Fruit fly (Drosophila melanogaster): ENCODE data around the gene Ggamma30A.

Ggamma30A gene

DNA sequence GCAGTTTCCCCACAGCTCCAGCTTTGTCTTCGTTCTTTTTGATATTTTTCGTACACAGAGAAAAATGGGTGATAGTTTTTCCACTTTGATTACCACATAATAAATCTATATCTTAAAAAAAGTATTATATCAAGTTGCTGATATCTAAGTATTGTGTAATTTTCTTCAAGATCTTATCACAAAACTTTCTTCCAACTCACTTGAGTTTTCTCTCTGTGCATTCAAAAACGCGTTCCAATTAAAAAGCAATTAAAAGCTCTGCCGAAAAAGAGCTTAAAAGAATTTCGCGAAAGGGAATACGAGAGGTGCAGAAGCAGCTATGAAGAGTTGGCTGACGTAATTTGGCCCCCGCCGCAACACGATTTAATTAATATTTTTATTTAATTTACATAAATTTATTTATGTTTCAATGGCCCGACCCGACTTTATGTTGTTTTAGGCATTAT lies 20.8 kb upstream of the Ggamma30A start (continued):
- no peak for TF ChIP-seq CG12299 (tag; optimal IDR thresholded peaks at IDR 0.05)
- TF ChIP-seq Hand (GFP tag; optimal IDR thresholded peaks at IDR 0.05) = no peak
- peak; percentile 54 for TF ChIP-seq CG7372 (GFP tag; IDR thresholded peaks at IDR 0.05)
- peak; percentile 32 for TF ChIP-seq CG4424 (GFP tag; optimal IDR thresholded peaks at IDR 0.05)
- no peak for TF ChIP-seq lbe (GFP tag; optimal IDR thresholded peaks at IDR 0.05)
- peak; percentile 70 for TF ChIP-seq dmrt99B (tag; optimal IDR thresholded peaks at IDR 0.05)
- TF ChIP-seq bab2 (GFP tag; optimal IDR thresholded peaks at IDR 0.05) = no peak
- no peak for TF ChIP-seq Gug (GFP tag; IDR thresholded peaks at IDR 0.05)
- TF ChIP-seq insv (GFP tag; optimal IDR thresholded peaks at IDR 0.05) = no peak
- TF ChIP-seq sr (GFP tag; IDR thresholded peaks at IDR 0.05) = no peak
- no peak for TF ChIP-seq amos (GFP tag; IDR thresholded peaks at IDR 0.05; ENCODE audit: partially characterized antibody)
- TF ChIP-seq ranshi (GFP tag; IDR thresholded peaks at IDR 0.05) = peak; percentile 42
- TF ChIP-seq toy (GFP tag; IDR thresholded peaks at IDR 0.05) = no peak
- TF ChIP-seq CG8290 (GFP tag; optimal IDR thresholded peaks at IDR 0.05) = no peak
- TF ChIP-seq CG8290 (tag; optimal IDR thresholded peaks at IDR 0.05) = no peak
- no peak for TF ChIP-seq CG33557 (GFP tag; optimal IDR thresholded peaks at IDR 0.05)
- peak in 1 of 2 experiments; percentile 24 for TF ChIP-seq Pdp1 (GFP tag; optimal IDR thresholded peaks at IDR 0.05)
- no peak for TF ChIP-seq Hmx (GFP tag; optimal IDR thresholded peaks at IDR 0.05)
- peak; percentile 64 for TF ChIP-seq CG2120 (GFP tag; optimal IDR thresholded peaks at IDR 0.05)
- TF ChIP-seq CG1602 (GFP tag; optimal IDR thresholded peaks at IDR 0.05) = no peak
- TF ChIP-seq CG12769 (tag; optimal IDR thresholded peaks at IDR 0.05) = peak; percentile 16
- TF ChIP-seq rib (GFP tag; IDR thresholded peaks at IDR 0.05) = peak; percentile 22; the same call in 1 of the 2 replicates
- TF ChIP-seq CG17359 (tag; optimal IDR thresholded peaks at IDR 0.05) = peak; percentile 48
- no peak for TF ChIP-seq cad (GFP tag; optimal IDR thresholded peaks at IDR 0.05)
- TF ChIP-seq odd (GFP tag; optimal IDR thresholded peaks at IDR 0.05) = no peak
- no peak for TF ChIP-seq CG1832 (GFP tag; optimal IDR thresholded peaks at IDR 0.05)
- peak; percentile 91 for TF ChIP-seq abd-A (tag; optimal IDR thresholded peaks at IDR 0.05)
- TF ChIP-seq jumu (GFP tag; optimal IDR thresholded peaks at IDR 0.05) = no peak
- TF ChIP-seq CG17829 (tag; optimal IDR thresholded peaks at IDR 0.05) = peak; percentile 26
- peak; percentile 43 for TF ChIP-seq CG10366 (GFP tag; IDR thresholded peaks at IDR 0.05)
- no peak for TF ChIP-seq CTCF (GFP tag; optimal IDR thresholded peaks at IDR 0.05)
- peak; percentile 44; the same call in 1 of the 2 replicates for TF ChIP-seq CG14441 (GFP tag; IDR thresholded peaks at IDR 0.05)
- no peak for TF ChIP-seq C15 (GFP tag; IDR thresholded peaks at IDR 0.05)
- peak; percentile 2 for TF ChIP-seq schlank (tag; optimal IDR thresholded peaks at IDR 0.05)
- peak; percentile 69 for TF ChIP-seq Ptx1 (GFP tag; IDR thresholded peaks at IDR 0.05)
- no peak for TF ChIP-seq ftz-f1 (GFP tag; optimal IDR thresholded peaks at IDR 0.05)
- TF ChIP-seq btn (GFP tag; optimal IDR thresholded peaks at IDR 0.05) = no peak
- no peak for TF ChIP-seq dm (GFP tag; optimal IDR thresholded peaks at IDR 0.05)
- no peak for TF ChIP-seq HLH54F (GFP tag; optimal IDR thresholded peaks at IDR 0.05)

DNA sequence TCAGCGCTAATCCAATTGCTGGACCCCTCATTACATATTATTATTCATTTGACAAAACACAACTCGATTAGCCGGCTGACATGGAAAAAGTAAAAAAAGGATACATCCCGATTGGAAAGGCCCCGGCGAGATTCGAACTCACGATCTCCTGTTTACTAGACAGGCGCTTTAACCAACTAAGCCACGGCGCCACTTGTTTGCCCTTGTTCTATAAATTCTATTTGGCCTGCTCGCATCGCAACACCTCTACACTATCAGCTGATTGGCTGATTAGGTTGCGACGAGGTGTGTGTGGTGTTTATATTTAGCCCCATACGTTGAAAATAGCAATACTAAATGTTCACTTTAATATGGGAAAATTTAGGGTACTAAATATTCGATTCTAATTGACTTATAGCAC lies 20.0 kb upstream of the Ggamma30A start:
- TF ChIP-seq tna (GFP tag; IDR thresholded peaks at IDR 0.05; ENCODE audit: partially characterized antibody) (0 out of 2 replicates have a peak, but pooled peaks have one; percentile 21), Hr3 (GFP tag; optimal IDR thresholded peaks at IDR 0.05) (no peak), CG7963 (GFP tag; IDR thresholded peaks at IDR 0.05; ENCODE audit: partially characterized antibody) (peak; percentile 53; the same call in 2 of the 3 replicates), fd96Cb (tag; optimal IDR thresholded peaks at IDR 0.05) (no peak), CG10462 (GFP tag; optimal IDR thresholded peaks at IDR 0.05) (no peak), grn (GFP tag; optimal IDR thresholded peaks at IDR 0.05) (no peak), az2 (GFP tag; optimal IDR thresholded peaks at IDR 0.05) (no peak), Hey (tag; optimal IDR thresholded peaks at IDR 0.05) (no peak), Bdp1 (GFP tag; optimal IDR thresholded peaks at IDR 0.05) (peak; percentile 94), CTCF (GFP tag; optimal IDR thresholded peaks at IDR 0.05) (no peak), CG3163 (GFP tag; optimal IDR thresholded peaks at IDR 0.05) (no peak), CG3847 (GFP tag; IDR thresholded peaks at IDR 0.05) (no peak), MTF-1 (GFP tag; optimal IDR thresholded peaks at IDR 0.05; ENCODE audit: borderline replicate concordance) (no peak), CG9727 (GFP tag; optimal IDR thresholded peaks at IDR 0.05) (no peak), CG5245 (GFP tag; optimal IDR thresholded peaks at IDR 0.05) (no peak), CG14860 (GFP tag; IDR thresholded peaks at IDR 0.05; ENCODE audit: partially characterized antibody) (peak; percentile 25; the same call in 1 of the 3 replicates), Nf-YC (tag; optimal IDR thresholded peaks at IDR 0.05) (peak; percentile 56)
